Worm (Caenorhabditis elegans) whole organism, L4 larva: ENCODE results near the gene mmaa-1.

Source experiments
- cey-2 ChIP-seq: sonication (generic microtip); optimal IDR thresholded peaks from 3 replicates; lab custom pipeline; 2017; ENCODE audit warnings: missing genetic modification characterization, mild to moderate bottlenecking, missing compliant biosample characterization, antibody characterized with exemption, borderline replicate concordance; ENCODE audit not compliant: insufficient read depth
- nhr-41 ChIP-seq: fragments of 200-800 bp; sonication (Bioruptor generic); IDR thresholded peaks from 2 replicates; pipeline ENCODE4 v1.3.6; 2022; ENCODE audit warnings: missing genetic modification reagents, missing genetic modification characterization, missing compliant biosample characterization

DNA sequence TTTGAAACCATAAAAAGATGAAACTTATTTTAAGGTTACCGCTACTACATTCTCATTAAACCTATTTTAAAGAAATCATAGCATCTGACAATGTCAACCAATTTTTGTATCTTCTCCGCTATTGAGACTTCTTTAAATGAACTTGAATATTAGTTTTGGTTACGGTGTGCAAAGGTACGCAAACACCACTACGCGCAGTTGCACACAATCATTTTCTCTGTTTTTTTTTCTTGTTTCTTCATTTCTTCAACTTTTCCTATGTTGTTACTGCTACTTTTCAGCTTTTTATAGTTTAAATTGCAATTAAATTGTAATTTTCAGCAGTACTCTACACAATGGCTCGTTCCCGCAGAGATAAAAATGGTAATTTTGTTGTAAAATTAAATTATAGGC lies 10.7 kb upstream of the mmaa-1 start, which contains the start of gene F10E7.5:
- TF ChIP-seq cey-2 (tag; lab: Kevin White, UChicago) (no peak), nhr-41 (no peak)
